Worm (Caenorhabditis elegans) whole organism, mixed stage, embryonic: ENCODE data around the gene Y39A1A.22.
A peak's percentile ranks its signal among the peaks of the same experiment; 100 is the strongest.

Source experiments
- blmp-1 ChIP-seq: fragments of 150-350 bp; optimal IDR thresholded peaks from 2 replicates; lab custom pipeline; 2014; ENCODE audit warnings: missing biosample characterization, missing genetic modification characterization
- ceh-43 ChIP-seq: fragments of 200-800 bp; sonication (Bioruptor generic); optimal IDR thresholded peaks from 2 replicates; lab custom pipeline; 2018; ENCODE audit warnings: mild to moderate bottlenecking, missing genetic modification characterization, moderate library complexity, missing compliant biosample characterization
- ces-1 ChIP-seq: fragments of 150-350 bp; optimal IDR thresholded peaks from 2 replicates; lab custom pipeline; 2014; ENCODE audit warnings: missing biosample characterization, missing genetic modification reagents, missing genetic modification characterization
- cnd-1 ChIP-seq: fragments of 200-800 bp; sonication (Bioruptor generic); optimal IDR thresholded peaks from 2 replicates; lab custom pipeline; 2018; ENCODE audit warnings: mild to moderate bottlenecking, missing genetic modification characterization, missing compliant biosample characterization
- lsy-2 ChIP-seq: fragments of 150-350 bp; optimal IDR thresholded peaks from 2 replicates; lab custom pipeline; 2014; ENCODE audit warnings: missing biosample characterization, missing genetic modification characterization
- mep-1 ChIP-seq: fragments of 150-350 bp; optimal IDR thresholded peaks from 2 replicates; lab custom pipeline; 2017; ENCODE audit warnings: missing biosample characterization, missing genetic modification reagents, missing genetic modification characterization, inconsistent platforms
- nhr-12 ChIP-seq: fragments of 150-350 bp; optimal IDR thresholded peaks from 2 replicates; lab custom pipeline; 2014; ENCODE audit warnings: missing biosample characterization, missing genetic modification characterization
- nhr-237 ChIP-seq: fragments of 150-350 bp; optimal IDR thresholded peaks from 2 replicates; lab custom pipeline; 2014; ENCODE audit warnings: missing biosample characterization, missing genetic modification characterization
- nhr-28 ChIP-seq: fragments of 150-350 bp; optimal IDR thresholded peaks from 2 replicates; lab custom pipeline; 2014; ENCODE audit warnings: missing biosample characterization, missing genetic modification characterization
- snpc-4 ChIP-seq: fragments of 150-350 bp; optimal IDR thresholded peaks from 2 replicates; lab custom pipeline; 2014; ENCODE audit warnings: missing biosample characterization, missing genetic modification characterization
- unc-62 ChIP-seq: fragments of 150-350 bp; optimal IDR thresholded peaks from 2 replicates; lab custom pipeline; 2014; ENCODE audit warnings: missing biosample characterization, missing genetic modification reagents, missing genetic modification characterization
- zip-8 ChIP-seq: fragments of 150-350 bp; optimal IDR thresholded peaks from 2 replicates; lab custom pipeline; 2014; ENCODE audit warnings: missing biosample characterization, missing genetic modification characterization
- ztf-11 ChIP-seq: fragments of 150-350 bp; optimal IDR thresholded peaks from 2 replicates; lab custom pipeline; 2014; ENCODE audit warnings: missing biosample characterization, missing genetic modification characterization

ce11 chrIII:10717479-10717878, 10.7 kb upstream of the Y39A1A.22 start:
- no peak for TF ChIP-seq snpc-4 (tag; lab: Kevin White, UChicago)
- no peak for TF ChIP-seq ztf-11 (tag; lab: Kevin White, UChicago)
- TF ChIP-seq ceh-43 (GFP tag; lab: Kevin White, UChicago) = no peak
- no peak for TF ChIP-seq unc-62 (GFP tag; lab: Kevin White, UChicago)
- no peak for TF ChIP-seq lsy-2 (tag; lab: Kevin White, UChicago)
- no peak for TF ChIP-seq ces-1 (GFP tag; lab: Kevin White, UChicago)
- no peak for TF ChIP-seq blmp-1
- no peak for TF ChIP-seq nhr-12 (tag; lab: Kevin White, UChicago)
- TF ChIP-seq nhr-237 = no peak
- no peak for TF ChIP-seq mep-1 (tag; lab: Kevin White, UChicago)
- peak; percentile 11 for TF ChIP-seq zip-8 (tag; lab: Kevin White, UChicago)
- TF ChIP-seq cnd-1 (tag; lab: Kevin White, UChicago) = no peak
- TF ChIP-seq nhr-28 (tag; lab: Kevin White, UChicago) = no peak
